Fruit fly (Drosophila melanogaster) whole organism, embryonic: Measurements from ENCODE around the gene CG14352.

Experiments used
- Ada2b ChIP-seq: fragments of 200-800 bp; sonication (Bioruptor generic); IDR thresholded peaks from 2 replicates; pipeline ENCODE4 v1.3.6; 2022; ENCODE audit warnings: missing biosample characterization, missing genetic modification characterization
- CG10321 ChIP-seq: fragments of 200-800 bp; sonication (Bioruptor generic); IDR thresholded peaks from 2 replicates; pipeline ENCODE4 v1.3.6; 2022; ENCODE audit warnings: missing biosample characterization, missing genetic modification characterization
- CG12219 ChIP-seq: fragments of 200-800 bp; sonication (Bioruptor generic); optimal IDR thresholded peaks from 3 replicates; lab custom pipeline; 2018; ENCODE audit warnings: missing biosample characterization, mild to moderate bottlenecking, missing genetic modification characterization
- CG13894 ChIP-seq: fragments of 200-800 bp; sonication (Bioruptor generic); optimal IDR thresholded peaks from 3 replicates; lab custom pipeline; 2018; ENCODE audit warnings: missing biosample characterization, mild to moderate bottlenecking, missing genetic modification characterization, moderate library complexity
- CG17361 ChIP-seq: fragments of 200-800 bp; sonication (Bioruptor generic); IDR thresholded peaks from 3 replicates; pipeline ENCODE4 v1.3.6; 2022; ENCODE audit warnings: missing biosample characterization, missing genetic modification characterization
- CG17802 ChIP-seq: fragments of 200-800 bp; sonication (Bioruptor generic); optimal IDR thresholded peaks from 2 replicates; lab custom pipeline; 2018; ENCODE audit warnings: missing biosample characterization, mild to moderate bottlenecking, missing genetic modification characterization, moderate library complexity
- CG2120 ChIP-seq: fragments of 200-800 bp; sonication (Bioruptor generic); optimal IDR thresholded peaks from 3 replicates; lab custom pipeline; 2016; ENCODE audit warnings: missing biosample characterization, missing genetic modification characterization
- CG2875 ChIP-seq: fragments of 200-800 bp; sonication (Bioruptor generic); optimal IDR thresholded peaks from 2 replicates; lab custom pipeline; 2017; ENCODE audit warnings: missing biosample characterization, mild to moderate bottlenecking, missing genetic modification characterization, missing genetic modification reagents
- CG32532 ChIP-seq: fragments of 200-800 bp; sonication (Bioruptor generic); IDR thresholded peaks from 2 replicates; pipeline ENCODE4 v1.3.6; 2022; ENCODE audit warnings: missing biosample characterization, missing genetic modification characterization
- CG32767 ChIP-seq: fragments of 200-800 bp; sonication (Bioruptor generic); IDR thresholded peaks from 2 replicates; pipeline ENCODE4 v1.3.6; 2022; ENCODE audit warnings: missing biosample characterization, missing genetic modification characterization
- CG4328 ChIP-seq: fragments of 200-800 bp; sonication (Bioruptor generic); optimal IDR thresholded peaks from 3 replicates; lab custom pipeline; 2017; ENCODE audit warnings: missing biosample characterization, missing genetic modification reagents, missing genetic modification characterization
- CG4404 ChIP-seq: fragments of 200-800 bp; sonication (Bioruptor generic); IDR thresholded peaks from 2 replicates; pipeline ENCODE4 v1.3.6; 2022; ENCODE audit warnings: missing biosample characterization, missing genetic modification characterization
- CG5245 ChIP-seq: fragments of 200-800 bp; sonication (Bioruptor generic); optimal IDR thresholded peaks from 3 replicates; lab custom pipeline; 2016; ENCODE audit warnings: missing biosample characterization, missing genetic modification characterization
- CG6272 ChIP-seq: fragments of 200-800 bp; sonication (Bioruptor generic); IDR thresholded peaks from 2 replicates; pipeline ENCODE4 v1.3.6; 2022; ENCODE audit warnings: missing biosample characterization, missing genetic modification characterization
- CG6654 ChIP-seq: fragments of 200-800 bp; sonication (Bioruptor generic); optimal IDR thresholded peaks from 2 replicates; lab custom pipeline; 2017; ENCODE audit warnings: missing biosample characterization, mild to moderate bottlenecking, missing genetic modification characterization
- CG6765 ChIP-seq: fragments of 200-800 bp; sonication (Bioruptor generic); optimal IDR thresholded peaks from 3 replicates; lab custom pipeline; 2017; ENCODE audit warnings: missing biosample characterization, mild to moderate bottlenecking, missing genetic modification characterization
- CG6854 ChIP-seq: fragments of 200-800 bp; sonication (Bioruptor generic); optimal IDR thresholded peaks from 3 replicates; lab custom pipeline; 2017; ENCODE audit warnings: missing biosample characterization, mild to moderate bottlenecking, missing genetic modification characterization
- CG8765 ChIP-seq: fragments of 200-800 bp; sonication (Bioruptor generic); IDR thresholded peaks from 2 replicates; pipeline ENCODE4 v1.3.6; 2022; ENCODE audit warnings: missing biosample characterization, missing genetic modification characterization
- CG8944 ChIP-seq: fragments of 200-800 bp; sonication (Bioruptor generic); optimal IDR thresholded peaks from 3 replicates; lab custom pipeline; 2016; ENCODE audit warnings: missing biosample characterization, missing genetic modification characterization
- CG9797 ChIP-seq: fragments of 200-800 bp; sonication (Bioruptor generic); optimal IDR thresholded peaks from 3 replicates; lab custom pipeline; 2018; ENCODE audit warnings: missing biosample characterization, mild to moderate bottlenecking, missing genetic modification characterization
- CHES-1-like ChIP-seq: fragments of 200-800 bp; sonication (Bioruptor generic); optimal IDR thresholded peaks from 2 replicates; lab custom pipeline; 2016; ENCODE audit warnings: missing biosample characterization, missing genetic modification characterization
- D19B ChIP-seq: fragments of 200-800 bp; sonication (Bioruptor generic); optimal IDR thresholded peaks from 2 replicates; lab custom pipeline; 2017; ENCODE audit warnings: missing biosample characterization, mild to moderate bottlenecking, missing genetic modification characterization
- Dip2 ChIP-seq: fragments of 200-800 bp; sonication (Bioruptor generic); IDR thresholded peaks from 2 replicates; pipeline ENCODE4 v1.3.6; 2022; ENCODE audit warnings: missing biosample characterization, missing genetic modification characterization
- Fer1 ChIP-seq: fragments of 200-800 bp; sonication (Bioruptor generic); optimal IDR thresholded peaks from 2 replicates; lab custom pipeline; 2017; ENCODE audit warnings: missing biosample characterization, mild to moderate bottlenecking, missing genetic modification characterization
- GATAe ChIP-seq: fragments of 200-800 bp; sonication (Bioruptor generic); conservative IDR thresholded peaks from 2 replicates; pipeline ENCODE4 v1.3.6; 2022; ENCODE audit warnings: missing biosample characterization, missing genetic modification characterization
- HmgZ ChIP-seq: fragments of 200-800 bp; sonication (Bioruptor generic); optimal IDR thresholded peaks from 2 replicates; lab custom pipeline; 2018; ENCODE audit warnings: missing biosample characterization, mild to moderate bottlenecking, missing genetic modification characterization
- Hr78 ChIP-seq, 2 experiments: fragments of 200-800 bp in 1 of 2; fragments of >200 bp in 1 of 2; sonication (Bioruptor generic) in 1 of 2; optimal IDR thresholded peaks; 2 replicates each; lab custom pipeline; 2017 to 2019; ENCODE audit warnings: missing biosample characterization in 2 of 2, missing genetic modification characterization in 2 of 2, mild to moderate bottlenecking in 1 of 2, moderate library complexity in 1 of 2
- Lhr ChIP-seq: fragments of 200-800 bp; sonication (Bioruptor generic); optimal IDR thresholded peaks from 3 replicates; lab custom pipeline; 2017; ENCODE audit warnings: mild to moderate bottlenecking, missing biosample characterization, missing genetic modification reagents, missing genetic modification characterization
- MBD-R2 ChIP-seq: fragments of 200-800 bp; sonication (Bioruptor generic); IDR thresholded peaks from 2 replicates; pipeline ENCODE4 v1.3.6; 2022; ENCODE audit warnings: missing biosample characterization, missing genetic modification characterization
- NC2α ChIP-seq: fragments of 200-800 bp; sonication (Bioruptor generic); optimal IDR thresholded peaks from 2 replicates; lab custom pipeline; 2016; ENCODE audit warnings: missing biosample characterization, missing genetic modification characterization
- Rfx ChIP-seq: fragments of 200-800 bp; sonication (Bioruptor generic); IDR thresholded peaks from 2 replicates; pipeline ENCODE4 v1.3.6; 2022; ENCODE audit warnings: missing biosample characterization, missing genetic modification characterization
- Trl ChIP-seq, 3 experiments: fragments of >200 bp in 2 of 3; fragments of 200-800 bp in 1 of 3; sonication (Bioruptor generic) in 1 of 3; optimal IDR thresholded peaks; 2 replicates in 1 of 3; 3 replicates in 2 of 3; lab custom pipeline; 2016 to 2017; ENCODE audit warnings: missing biosample characterization in 1 of 3, missing genetic modification characterization in 1 of 3
- bbx ChIP-seq: fragments of 200-800 bp; sonication (Bioruptor generic); IDR thresholded peaks from 2 replicates; pipeline ENCODE4 v1.3.6; 2022; ENCODE audit warnings: missing biosample characterization, missing genetic modification characterization; ENCODE audit not compliant: partially characterized antibody
- cad ChIP-seq: fragments of >200 bp; optimal IDR thresholded peaks from 2 replicates; lab custom pipeline; 2017; ENCODE audit warnings: missing biosample characterization, missing genetic modification characterization
- fd64A ChIP-seq: fragments of 200-800 bp; sonication (Bioruptor generic); optimal IDR thresholded peaks from 3 replicates; lab custom pipeline; 2018; ENCODE audit warnings: missing biosample characterization, mild to moderate bottlenecking, missing genetic modification characterization
- jumu ChIP-seq: fragments of 200-800 bp; sonication (Bioruptor generic); optimal IDR thresholded peaks from 3 replicates; lab custom pipeline; 2016; ENCODE audit warnings: missing biosample characterization, missing genetic modification characterization
- luna ChIP-seq: fragments of 200-800 bp; sonication (Bioruptor generic); optimal IDR thresholded peaks from 2 replicates; lab custom pipeline; 2016; ENCODE audit warnings: missing biosample characterization, missing genetic modification characterization
- mld ChIP-seq: fragments of 200-800 bp; sonication (Bioruptor generic); IDR thresholded peaks from 3 replicates; pipeline ENCODE4 v1.3.6; 2022; ENCODE audit warnings: missing biosample characterization, missing genetic modification characterization; ENCODE audit not compliant: partially characterized antibody
- peb ChIP-seq: fragments of 200-800 bp; sonication (Bioruptor generic); IDR thresholded peaks from 2 replicates; pipeline ENCODE4 v1.3.6; 2022; ENCODE audit warnings: missing biosample characterization, missing genetic modification characterization
- pita ChIP-seq: fragments of 200-800 bp; sonication (Bioruptor generic); optimal IDR thresholded peaks from 2 replicates; lab custom pipeline; 2017; ENCODE audit warnings: missing biosample characterization, mild to moderate bottlenecking, missing genetic modification characterization
- psq ChIP-seq: fragments of 200-800 bp; sonication (Bioruptor generic); optimal IDR thresholded peaks from 2 replicates; lab custom pipeline; 2017; ENCODE audit warnings: missing biosample characterization, missing genetic modification characterization
- ro ChIP-seq: fragments of 200-800 bp; sonication (Bioruptor generic); IDR thresholded peaks from 2 replicates; pipeline ENCODE4 v1.3.6; 2022; ENCODE audit warnings: missing biosample characterization, missing genetic modification characterization
- row ChIP-seq: fragments of 200-800 bp; sonication (Bioruptor generic); IDR thresholded peaks from 3 replicates; pipeline ENCODE4 v1.3.6; 2022; ENCODE audit warnings: missing biosample characterization, missing genetic modification characterization
- schlank ChIP-seq: fragments of 200-800 bp; sonication (Bioruptor generic); optimal IDR thresholded peaks from 2 replicates; lab custom pipeline; 2018; ENCODE audit warnings: missing biosample characterization, mild to moderate bottlenecking, missing genetic modification characterization
- shn ChIP-seq: fragments of 200-800 bp; sonication (Bioruptor generic); optimal IDR thresholded peaks from 3 replicates; lab custom pipeline; 2016; ENCODE audit warnings: missing biosample characterization, missing genetic modification characterization
- sima ChIP-seq: fragments of 200-800 bp; sonication (Bioruptor generic); optimal IDR thresholded peaks from 2 replicates; lab custom pipeline; 2016; ENCODE audit warnings: missing biosample characterization, missing genetic modification characterization
- slbo ChIP-seq: fragments of 200-800 bp; sonication (Bioruptor generic); IDR thresholded peaks from 2 replicates; pipeline ENCODE4 v1.3.6; 2022; ENCODE audit warnings: missing biosample characterization, missing genetic modification characterization
- toy ChIP-seq: fragments of 200-800 bp; sonication (Bioruptor generic); IDR thresholded peaks from 2 replicates; pipeline ENCODE4 v1.3.6; 2022; ENCODE audit warnings: missing biosample characterization, missing genetic modification characterization
- tup ChIP-seq: fragments of 200-800 bp; sonication (Bioruptor generic); optimal IDR thresholded peaks from 2 replicates; lab custom pipeline; 2016; ENCODE audit warnings: missing biosample characterization, mild to moderate bottlenecking, missing genetic modification characterization, moderate library complexity
- vvl ChIP-seq: fragments of 200-800 bp; sonication (Bioruptor generic); IDR thresholded peaks from 2 replicates; pipeline ENCODE4 v1.3.6; 2022; ENCODE audit warnings: missing biosample characterization, missing genetic modification characterization
- wdn ChIP-seq: fragments of 200-800 bp; sonication (Bioruptor generic); IDR thresholded peaks from 2 replicates; pipeline ENCODE4 v1.3.6; 2022; ENCODE audit warnings: missing biosample characterization, missing genetic modification characterization

Gene CG14352

DNA sequence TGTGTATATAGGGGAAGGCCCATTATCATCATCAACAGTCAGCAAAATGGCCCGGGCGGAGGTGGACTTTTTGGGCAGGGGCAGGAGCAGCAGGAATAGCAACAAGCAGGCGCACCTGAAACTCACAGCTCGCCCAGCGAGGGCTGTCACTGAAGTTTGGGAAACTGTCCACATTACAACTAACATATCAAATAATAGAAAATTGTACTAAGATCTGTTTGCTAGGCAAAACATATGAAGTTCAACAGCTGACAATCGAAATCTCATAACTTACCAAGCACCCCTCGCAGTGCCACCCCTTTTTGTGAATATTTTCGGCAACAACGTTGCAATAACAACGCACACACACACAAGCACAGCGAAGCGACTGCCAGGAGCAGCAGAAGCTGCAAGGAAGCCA, 13.5 kb downstream of the CG14352 start (continued):
- TF ChIP-seq CG17802 (tag; lab: Kevin White, UChicago) (no peak), wdn (peak; percentile 87), Dip2 (GFP tag; lab: Robert Waterston, UW) (no peak), slbo (GFP tag; lab: Robert Waterston, UW) (peak; percentile 96), Hr78 (GFP tag; optimal IDR thresholded peaks at IDR 0.05; lab: Kevin White, UChicago) (no peak), CG10321 (GFP tag; lab: Robert Waterston, UW) (peak; percentile 50; the same call in 1 of the 2 replicates), NC2α (GFP tag; lab: Kevin White, UChicago) (no peak), CG8765 (GFP tag; lab: Robert Waterston, UW) (peak; percentile 52; the same call in 1 of the 2 replicates), cad (no peak), CG13894 (tag; lab: Kevin White, UChicago) (peak; percentile 84), MBD-R2 (GFP tag; lab: Robert Waterston, UW) (peak; percentile 74; the same call in 1 of the 2 replicates), ro (GFP tag; lab: Robert Waterston, UW) (peak; percentile 55; the same call in 1 of the 2 replicates), CG4328 (GFP tag; lab: Kevin White, UChicago) (peak; percentile 17), CG9797 (GFP tag; lab: Kevin White, UChicago) (no peak), CHES-1-like (GFP tag; lab: Kevin White, UChicago) (peak; percentile 66), CG4404 (GFP tag; lab: Robert Waterston, UW) (peak; percentile 67), sima (GFP tag; lab: Kevin White, UChicago) (no peak), CG6272 (0 out of 2 replicates have a peak, but pooled peaks have one; percentile 36), Fer1 (peak; percentile 83), CG2875 (peak; percentile 47), CG8944 (GFP tag; lab: Kevin White, UChicago) (peak; percentile 75), CG17361 (GFP tag; lab: Robert Waterston, UW) (peak; percentile 66), fd64A (no peak), CG32532 (GFP tag; lab: Robert Waterston, UW) (peak; percentile 88), Rfx (GFP tag; lab: Robert Waterston, UW) (peak; percentile 95), jumu (peak; percentile 59), CG2120 (peak; percentile 93), CG12219 (GFP tag; lab: Kevin White, UChicago) (peak; percentile 51), Lhr (GFP tag; lab: Kevin White, UChicago) (peak; percentile 1), CG6765 (GFP tag; lab: Kevin White, UChicago) (peak; percentile 62), shn (GFP tag; lab: Kevin White, UChicago) (peak; percentile 47), Ada2b (peak; percentile 88), row (GFP tag; lab: Robert Waterston, UW) (peak; percentile 95), pita (GFP tag; lab: Kevin White, UChicago) (no peak), HmgZ (peak; percentile 77), Trl (optimal IDR thresholded peaks at IDR 0.05; lab: Kevin White, UChicago) (no peak), Trl (GFP tag; optimal IDR thresholded peaks at IDR 0.05; lab: Kevin White, UChicago) (peak; percentile 70), D19B (GFP tag; lab: Kevin White, UChicago) (peak; percentile 34), vvl (peak; percentile 93), toy (peak; percentile 66), luna (peak; percentile 22), schlank (tag; lab: Kevin White, UChicago) (peak; percentile 58), CG5245 (GFP tag; lab: Kevin White, UChicago) (peak; percentile 55), tup (GFP tag; lab: Kevin White, UChicago) (peak; percentile 32), GATAe (GFP tag; lab: Robert Waterston, UW) (peak; percentile 24; the same call in 1 of the 2 replicates), CG32767 (GFP tag; lab: Robert Waterston, UW) (peak; percentile 65; the same call in 1 of the 2 replicates), psq (GFP tag; lab: Kevin White, UChicago) (peak; percentile 23), peb (0 out of 2 replicates have a peak, but pooled peaks have one; percentile 60), mld (no peak), CG6654 (GFP tag; lab: Kevin White, UChicago) (peak; percentile 33), CG6854 (GFP tag; lab: Kevin White, UChicago) (peak; percentile 61), bbx (GFP tag; lab: Robert Waterston, UW) (no peak)
